Worm (Caenorhabditis elegans) whole organism, late embryonic: Measurements from ENCODE around the gene K11H3.2.

Experiments used
- T23F11.4 ChIP-seq: fragments of 200-800 bp; sonication (Bioruptor generic); optimal IDR thresholded peaks from 2 replicates; lab custom pipeline; 2018; ENCODE audit warnings: mild to moderate bottlenecking, missing genetic modification characterization, missing compliant biosample characterization
- ceh-2 ChIP-seq: sonication (generic microtip); optimal IDR thresholded peaks from 2 replicates; lab custom pipeline; 2016; ENCODE audit warnings: missing genotype, missing genetic modification characterization, missing compliant biosample characterization
- ceh-30 ChIP-seq: fragments of 150-350 bp; optimal IDR thresholded peaks from 2 replicates; lab custom pipeline; 2014; ENCODE audit warnings: missing biosample characterization, missing genetic modification characterization
- ceh-9 ChIP-seq: sonication (generic microtip); optimal IDR thresholded peaks from 2 replicates; lab custom pipeline; 2016; ENCODE audit warnings: mild to moderate bottlenecking, missing genetic modification characterization, inconsistent platforms, missing compliant biosample characterization
- che-1 ChIP-seq: sonication (generic microtip); optimal IDR thresholded peaks from 2 replicates; lab custom pipeline; 2016; ENCODE audit warnings: mild to moderate bottlenecking, missing genetic modification characterization, missing compliant biosample characterization
- dve-1 ChIP-seq: sonication (generic microtip); optimal IDR thresholded peaks from 2 replicates; lab custom pipeline; 2017; ENCODE audit warnings: antibody characterized with exemption, mild to moderate bottlenecking, missing genetic modification characterization, missing compliant biosample characterization
- elt-2 ChIP-seq: sonication (generic microtip); optimal IDR thresholded peaks from 2 replicates; lab custom pipeline; 2016; ENCODE audit warnings: missing genetic modification reagents, missing genetic modification characterization, missing compliant biosample characterization
- hlh-6 ChIP-seq: sonication (generic microtip); optimal IDR thresholded peaks from 2 replicates; lab custom pipeline; 2016; ENCODE audit warnings: missing genotype, missing genetic modification characterization, missing compliant biosample characterization
- hlh-8 ChIP-seq: sonication (generic microtip); optimal IDR thresholded peaks from 2 replicates; lab custom pipeline; 2016; ENCODE audit warnings: missing genotype, missing genetic modification characterization, missing compliant biosample characterization
- nhr-11 ChIP-seq: fragments of 150-350 bp; optimal IDR thresholded peaks from 2 replicates; lab custom pipeline; 2014; ENCODE audit warnings: missing biosample characterization, missing genetic modification characterization
- pax-1 ChIP-seq: fragments of 150-350 bp; optimal IDR thresholded peaks from 2 replicates; lab custom pipeline; 2014; ENCODE audit warnings: missing biosample characterization, missing genetic modification characterization
- pha-4 ChIP-seq: fragments of 150-350 bp; optimal IDR thresholded peaks from 2 replicates; lab custom pipeline; 2018; ENCODE audit warnings: missing biosample characterization, missing genetic modification reagents, missing genetic modification characterization
- pqm-1 ChIP-seq: sonication (generic microtip); optimal IDR thresholded peaks from 2 replicates; lab custom pipeline; 2016; ENCODE audit warnings: missing genetic modification characterization, missing compliant biosample characterization
- unc-86 ChIP-seq: sonication (generic microtip); optimal IDR thresholded peaks from 2 replicates; lab custom pipeline; 2016; ENCODE audit warnings: missing genetic modification characterization, missing compliant biosample characterization

DNA sequence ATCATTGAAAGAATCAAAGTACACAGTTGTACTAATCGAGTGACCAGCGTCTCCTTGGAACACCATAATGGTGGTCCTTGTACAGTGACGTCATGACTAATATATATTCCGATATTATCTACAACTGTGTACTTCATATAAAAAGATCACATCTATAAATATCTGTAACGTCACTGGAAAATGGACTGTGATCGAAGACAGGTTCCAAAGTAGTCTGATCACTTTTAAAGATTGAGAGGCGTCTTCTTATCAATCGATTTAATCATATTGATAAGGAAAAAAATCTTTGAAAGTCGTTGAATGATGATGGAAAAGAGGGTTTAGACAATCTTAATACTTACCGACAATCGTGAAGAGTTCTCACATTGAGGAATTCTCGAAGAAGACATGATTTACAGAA lies 11.9 kb downstream of the K11H3.2 start:
- TF ChIP-seq pha-4 (tag; lab: Kevin White, UChicago) (no peak), pqm-1 (no peak), che-1 (no peak), ceh-2 (tag; lab: Kevin White, UChicago) (no peak), ceh-9 (tag; lab: Kevin White, UChicago) (no peak), pax-1 (tag; lab: Kevin White, UChicago) (no peak), elt-2 (tag; lab: Kevin White, UChicago) (peak; percentile 49), T23F11.4 (GFP tag; lab: Kevin White, UChicago) (no peak), hlh-6 (no peak), dve-1 (tag; lab: Kevin White, UChicago) (no peak), ceh-30 (tag; lab: Kevin White, UChicago) (no peak), hlh-8 (tag; lab: Kevin White, UChicago) (no peak), nhr-11 (tag; lab: Kevin White, UChicago) (no peak), unc-86 (no peak)
